Fruit fly (Drosophila melanogaster) whole organism, wandering third instar larva: ENCODE data around the gene Tsen2.
A peak's percentile ranks its signal among the peaks of the same experiment; 100 is the strongest.

Experiments used
- Abd-B ChIP-seq: fragments of >200 bp; optimal IDR thresholded peaks from 2 replicates; lab custom pipeline; 2017; ENCODE audit warnings: missing biosample characterization, missing genetic modification characterization
- CG32264 ChIP-seq: fragments of 200-800 bp; sonication (Bioruptor generic); optimal IDR thresholded peaks from 2 replicates; lab custom pipeline; 2016; ENCODE audit warnings: missing biosample characterization, missing genetic modification characterization
- CG9705 ChIP-seq: fragments of 200-800 bp; sonication (Bioruptor generic); optimal IDR thresholded peaks from 2 replicates; lab custom pipeline; 2018; ENCODE audit warnings: missing biosample characterization, mild to moderate bottlenecking, missing genetic modification characterization
- Dfd ChIP-seq: fragments of >200 bp; optimal IDR thresholded peaks from 2 replicates; lab custom pipeline; 2017; ENCODE audit warnings: missing biosample characterization, missing genetic modification characterization
- Dif ChIP-seq: fragments of 200-275, 200-300 bp; sonication (Bioruptor generic); optimal IDR thresholded peaks from 2 replicates; lab custom pipeline; 2018; ENCODE audit warnings: missing biosample characterization, missing genetic modification characterization; ENCODE audit not compliant: partially characterized antibody
- GATAd ChIP-seq: sonication (Bioruptor generic); optimal IDR thresholded peaks from 2 replicates; lab custom pipeline; 2016; ENCODE audit warnings: missing biosample characterization, missing genetic modification characterization
- HLH106 ChIP-seq: fragments of 200-800 bp; optimal IDR thresholded peaks from 3 replicates; lab custom pipeline; 2019; ENCODE audit warnings: missing biosample characterization, mild to moderate bottlenecking, missing genetic modification characterization, moderate library complexity
- Hnf4 ChIP-seq: fragments of 200-800 bp; sonication (Bioruptor generic); optimal IDR thresholded peaks from 2 replicates; lab custom pipeline; 2016; ENCODE audit warnings: missing biosample characterization, mild to moderate bottlenecking, missing genetic modification characterization
- Hr78 ChIP-seq: fragments of >200 bp; optimal IDR thresholded peaks from 2 replicates; lab custom pipeline; 2017; ENCODE audit warnings: missing biosample characterization, missing genetic modification characterization
- Hr83 ChIP-seq: fragments of 200-300 bp; sonication (Bioruptor generic); optimal IDR thresholded peaks from 2 replicates; lab custom pipeline; 2016; ENCODE audit warnings: missing biosample characterization, mild to moderate bottlenecking, missing genetic modification characterization, moderate library complexity; ENCODE audit not compliant: poor library complexity, severe bottlenecking
- Jra ChIP-seq: sonication (Bioruptor generic); optimal IDR thresholded peaks from 2 replicates; lab custom pipeline; 2016; ENCODE audit warnings: missing biosample characterization, missing genetic modification characterization
- Mio ChIP-seq: sonication (Bioruptor generic); optimal IDR thresholded peaks from 2 replicates; lab custom pipeline; 2016; ENCODE audit warnings: missing biosample characterization, missing genetic modification characterization
- Myc ChIP-seq: fragments of >200 bp; optimal IDR thresholded peaks from 2 replicates; lab custom pipeline; 2017
- N ChIP-seq: fragments of >200 bp; optimal IDR thresholded peaks from 2 replicates; lab custom pipeline; 2018; ENCODE audit warnings: missing biosample characterization, missing external identifiers, missing genetic modification characterization
- OdsH ChIP-seq: fragments of 200-800 bp; sonication (Bioruptor generic); optimal IDR thresholded peaks from 2 replicates; lab custom pipeline; 2016; ENCODE audit warnings: missing biosample characterization, mild to moderate bottlenecking, missing genetic modification characterization
- Rel ChIP-seq, 2 experiments: fragments of 200-800 bp; sonication (Bioruptor generic) in 1 of 2; optimal IDR thresholded peaks; 2 replicates in 1 of 2; 3 replicates in 1 of 2; lab custom pipeline; 2016 to 2019; ENCODE audit warnings: mild to moderate bottlenecking in 2 of 2, missing biosample characterization in 2 of 2, missing genetic modification characterization in 2 of 2, moderate library complexity in 1 of 2
- Sp1 ChIP-seq: fragments of 200-800 bp; sonication (Bioruptor generic); optimal IDR thresholded peaks from 3 replicates; lab custom pipeline; 2019; ENCODE audit warnings: missing biosample characterization, mild to moderate bottlenecking, missing genetic modification characterization, moderate library complexity
- Vsx2 ChIP-seq: fragments of 200-300, 225-300 bp; sonication (Bioruptor generic); optimal IDR thresholded peaks from 2 replicates; lab custom pipeline; 2018; ENCODE audit warnings: missing biosample characterization, missing genetic modification characterization; ENCODE audit not compliant: partially characterized antibody
- br ChIP-seq: fragments of 200-800 bp; sonication (Bioruptor generic); optimal IDR thresholded peaks from 2 replicates; lab custom pipeline; 2016; ENCODE audit warnings: missing biosample characterization, missing genetic modification characterization
- brk ChIP-seq: fragments of 200-800 bp; sonication (Bioruptor generic); optimal IDR thresholded peaks from 2 replicates; lab custom pipeline; 2016; ENCODE audit warnings: missing biosample characterization, mild to moderate bottlenecking, missing genetic modification characterization
- dl ChIP-seq, 2 experiments: fragments of 175-275, 200-275 bp in 1 of 2; fragments of 200-275 bp in 1 of 2; sonication (Bioruptor generic); optimal IDR thresholded peaks; lab custom pipeline; 2018; ENCODE audit warnings: mild to moderate bottlenecking in 2 of 2, missing biosample characterization in 2 of 2, missing genetic modification characterization in 2 of 2, moderate library complexity in 2 of 2; ENCODE audit not compliant: partially characterized antibody in 2 of 2, insufficient read depth in 1 of 2
- dmrt93B ChIP-seq: fragments of 200-800 bp; sonication (Bioruptor generic); optimal IDR thresholded peaks from 2 replicates; lab custom pipeline; 2018; ENCODE audit warnings: missing biosample characterization, mild to moderate bottlenecking, missing genetic modification characterization
- dsf ChIP-seq: sonication (Bioruptor generic); optimal IDR thresholded peaks from 2 replicates; lab custom pipeline; 2016; ENCODE audit warnings: missing biosample characterization, missing genetic modification characterization, borderline replicate concordance
- ey ChIP-seq: fragments of 200-800 bp; sonication (Bioruptor generic); optimal IDR thresholded peaks from 2 replicates; lab custom pipeline; 2016; ENCODE audit warnings: missing biosample characterization, missing genetic modification characterization
- foxo ChIP-seq, 2 experiments: fragments of 200-800 bp; sonication (Bioruptor generic); optimal IDR thresholded peaks; 2 replicates in 1 of 2; 3 replicates in 1 of 2; lab custom pipeline; 2016 to 2017; ENCODE audit warnings: missing biosample characterization in 2 of 2, missing genetic modification characterization in 2 of 2
- fru ChIP-seq: fragments of 200-800 bp; sonication (Bioruptor generic); optimal IDR thresholded peaks from 3 replicates; lab custom pipeline; 2016; ENCODE audit warnings: missing biosample characterization, mild to moderate bottlenecking, missing genetic modification characterization
- h ChIP-seq: fragments of 200-800 bp; sonication (Bioruptor generic); optimal IDR thresholded peaks from 3 replicates; lab custom pipeline; 2016; ENCODE audit warnings: missing biosample characterization, mild to moderate bottlenecking, missing genetic modification characterization
- jim ChIP-seq: fragments of 175-275, 200-325 bp; sonication (Bioruptor generic); optimal IDR thresholded peaks from 2 replicates; lab custom pipeline; 2016; ENCODE audit warnings: missing biosample characterization, mild to moderate bottlenecking, missing genetic modification characterization
- lola ChIP-seq: fragments of >200 bp; optimal IDR thresholded peaks from 2 replicates; lab custom pipeline; 2017; ENCODE audit warnings: missing biosample characterization, missing genetic modification characterization
- pan ChIP-seq: fragments of >200 bp; optimal IDR thresholded peaks from 2 replicates; lab custom pipeline; 2017
- psq ChIP-seq: fragments of 200-800 bp; sonication (Bioruptor generic); optimal IDR thresholded peaks from 3 replicates; lab custom pipeline; 2017; ENCODE audit warnings: missing biosample characterization, mild to moderate bottlenecking, missing genetic modification characterization, moderate library complexity
- rgr ChIP-seq: fragments of 200-800 bp; sonication (Bioruptor generic); optimal IDR thresholded peaks from 3 replicates; lab custom pipeline; 2016; ENCODE audit warnings: missing biosample characterization, mild to moderate bottlenecking, missing genetic modification characterization
- sage ChIP-seq: fragments of 200-800 bp; sonication (Bioruptor generic); optimal IDR thresholded peaks from 2 replicates; lab custom pipeline; 2016; ENCODE audit warnings: missing biosample characterization, mild to moderate bottlenecking, missing genetic modification characterization
- sv ChIP-seq: fragments of 200-800 bp; sonication (Bioruptor generic); optimal IDR thresholded peaks from 3 replicates; lab custom pipeline; 2016; ENCODE audit warnings: missing biosample characterization, missing genetic modification characterization
- tai ChIP-seq: sonication (Bioruptor generic); optimal IDR thresholded peaks from 2 replicates; lab custom pipeline; 2016; ENCODE audit warnings: missing biosample characterization, missing genetic modification characterization
- usp ChIP-seq: fragments of >200 bp; optimal IDR thresholded peaks from 2 replicates; lab custom pipeline; 2017; ENCODE audit warnings: missing biosample characterization, missing genetic modification characterization
- woc ChIP-seq: sonication (Bioruptor generic); optimal IDR thresholded peaks from 2 replicates; lab custom pipeline; 2016; ENCODE audit warnings: missing biosample characterization, mild to moderate bottlenecking, missing genetic modification characterization

Tsen2 gene

DNA sequence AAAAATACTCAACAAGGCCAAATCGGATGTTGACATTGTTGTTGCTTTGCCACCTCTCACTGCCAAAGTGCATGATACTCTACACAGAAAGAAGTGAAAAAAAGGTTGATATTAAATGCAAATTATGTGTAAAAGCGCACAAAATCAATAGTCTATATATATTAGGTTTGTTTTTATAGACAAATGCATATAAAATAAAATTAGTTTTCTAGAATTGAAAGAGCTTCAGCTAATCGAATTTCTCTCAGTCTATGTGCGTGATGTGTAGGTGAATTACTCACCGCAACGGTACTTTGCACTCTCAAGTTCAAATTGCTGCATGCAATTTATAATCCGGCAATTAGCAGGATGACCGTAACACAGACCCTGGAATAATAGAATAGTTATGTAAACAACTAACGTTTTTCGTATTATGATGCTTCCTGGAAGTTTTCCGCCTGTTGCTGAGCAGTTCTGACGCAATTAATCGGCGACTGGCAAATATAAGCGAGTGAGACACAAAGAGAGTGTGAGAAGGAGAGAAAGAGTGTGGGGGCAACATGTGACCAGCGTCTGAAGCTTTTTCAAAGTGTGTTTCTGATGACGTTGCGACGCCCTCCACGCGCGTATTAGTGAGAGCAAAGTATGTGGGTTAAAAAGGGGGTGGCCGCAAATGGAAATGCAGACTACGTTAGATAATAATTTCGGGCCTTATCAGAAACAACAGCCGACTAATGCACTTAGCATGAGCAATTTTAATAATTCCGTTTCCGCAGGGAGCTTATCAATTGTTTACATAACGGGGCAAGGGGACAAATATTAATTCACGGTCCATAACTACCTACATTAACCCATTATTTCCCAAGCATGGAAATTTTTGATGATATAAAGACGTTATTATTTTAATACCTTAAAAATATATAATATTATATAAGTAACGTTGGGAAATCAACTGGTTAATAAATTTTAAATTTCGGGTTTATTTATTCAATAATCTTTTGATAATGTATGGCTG is 8.6 kb upstream of the Tsen2 start:
- TF ChIP-seq rgr (peak; percentile 98), Abd-B (GFP tag; lab: Kevin White, UChicago) (no peak), CG9705 (GFP tag; lab: Kevin White, UChicago) (peak; percentile 63), h (GFP tag; lab: Kevin White, UChicago) (peak; percentile 98), lola (no peak), OdsH (peak; percentile 98), Sp1 (GFP tag; lab: Kevin White, UChicago) (peak; percentile 96), Hr78 (GFP tag; lab: Kevin White, UChicago) (no peak), GATAd (GFP tag; lab: Kevin White, UChicago) (peak; percentile 91), usp (GFP tag; lab: Kevin White, UChicago) (no peak), Dif (GFP tag; lab: Kevin White, UChicago) (peak; percentile 58), Dfd (GFP tag; lab: Kevin White, UChicago) (peak; percentile 64), fru (GFP tag; lab: Kevin White, UChicago) (peak; percentile 96), sage (GFP tag; lab: Kevin White, UChicago) (peak; percentile 94), pan (no peak), Vsx2 (GFP tag; lab: Kevin White, UChicago) (no peak), sv (GFP tag; lab: Kevin White, UChicago) (peak; percentile 93), Hr83 (GFP tag; lab: Kevin White, UChicago) (peak; percentile 25), psq (peak; percentile 95), br (peak; percentile 92), brk (GFP tag; lab: Kevin White, UChicago) (peak; percentile 97), foxo (GFP tag; optimal IDR thresholded peaks at IDR 0.05; lab: Kevin White, UChicago) (peak; percentile 73 to 98), dsf (GFP tag; lab: Kevin White, UChicago) (peak; percentile 87), ey (GFP tag; lab: Kevin White, UChicago) (peak; percentile 97), Jra (GFP tag; lab: Kevin White, UChicago) (peak; percentile 96), CG32264 (GFP tag; lab: Kevin White, UChicago) (peak; percentile 87), tai (GFP tag; lab: Kevin White, UChicago) (peak; percentile 94), dmrt93B (GFP tag; lab: Kevin White, UChicago) (peak; percentile 93), Mio (GFP tag; lab: Kevin White, UChicago) (peak; percentile 38), woc (peak; percentile 86), HLH106 (tag; lab: Kevin White, UChicago) (peak; percentile 96), Hnf4 (GFP tag; lab: Kevin White, UChicago) (peak; percentile 97), dl (GFP tag; optimal IDR thresholded peaks at IDR 0.05; lab: Kevin White, UChicago; ENCODE audit: insufficient read depth in 1 of 2, partially characterized antibody in 2 of 2) (no peak), Rel (GFP tag; optimal IDR thresholded peaks at IDR 0.05; lab: Kevin White, UChicago) (peak; percentile 85), Rel (tag; optimal IDR thresholded peaks at IDR 0.05; lab: Kevin White, UChicago) (peak; percentile 93)

DNA sequence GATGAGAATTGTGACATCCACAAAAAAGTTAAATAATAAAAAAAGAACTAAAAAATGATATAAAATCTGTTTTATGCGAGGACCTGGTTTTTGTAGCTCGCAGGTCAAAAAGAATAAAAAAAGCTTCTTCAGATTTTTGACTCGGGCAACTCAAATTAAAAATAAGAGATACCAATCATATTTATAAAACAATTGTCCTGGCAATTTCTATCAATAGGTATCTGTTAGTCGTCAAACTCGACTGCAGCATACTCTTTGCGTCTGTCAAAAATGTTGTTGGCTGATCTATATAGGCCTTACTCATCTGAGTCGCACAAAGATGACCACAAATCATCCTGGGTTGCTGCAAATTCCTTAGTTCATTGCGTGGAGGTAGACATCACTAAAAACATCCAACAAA is 7.0 kb upstream of the Tsen2 start:
- TF ChIP-seq Hr83 (GFP tag; lab: Kevin White, UChicago): no peak
- TF ChIP-seq N (GFP tag; lab: Kevin White, UChicago): no peak
- TF ChIP-seq Myc (lab: Kevin White, UChicago): no peak
- no peak for TF ChIP-seq dl (GFP tag; optimal IDR thresholded peaks at IDR 0.05; lab: Kevin White, UChicago; ENCODE audit: insufficient read depth in 1 of 2, partially characterized antibody in 2 of 2)
- TF ChIP-seq dsf (GFP tag; lab: Kevin White, UChicago): no peak
- TF ChIP-seq lola: no peak
- TF ChIP-seq pan: no peak
- no peak for TF ChIP-seq jim (GFP tag; lab: Kevin White, UChicago)
- no peak for TF ChIP-seq Abd-B (GFP tag; lab: Kevin White, UChicago)
- no peak for TF ChIP-seq h (GFP tag; lab: Kevin White, UChicago)
- TF ChIP-seq rgr: no peak
- no peak for TF ChIP-seq ey (GFP tag; lab: Kevin White, UChicago)
- no peak for TF ChIP-seq GATAd (GFP tag; lab: Kevin White, UChicago)
- TF ChIP-seq Dif (GFP tag; lab: Kevin White, UChicago): no peak
- no peak for TF ChIP-seq psq
- no peak for TF ChIP-seq sv (GFP tag; lab: Kevin White, UChicago)
